Worm (Caenorhabditis elegans): ENCODE data around the gene gldi-2.

DNA sequence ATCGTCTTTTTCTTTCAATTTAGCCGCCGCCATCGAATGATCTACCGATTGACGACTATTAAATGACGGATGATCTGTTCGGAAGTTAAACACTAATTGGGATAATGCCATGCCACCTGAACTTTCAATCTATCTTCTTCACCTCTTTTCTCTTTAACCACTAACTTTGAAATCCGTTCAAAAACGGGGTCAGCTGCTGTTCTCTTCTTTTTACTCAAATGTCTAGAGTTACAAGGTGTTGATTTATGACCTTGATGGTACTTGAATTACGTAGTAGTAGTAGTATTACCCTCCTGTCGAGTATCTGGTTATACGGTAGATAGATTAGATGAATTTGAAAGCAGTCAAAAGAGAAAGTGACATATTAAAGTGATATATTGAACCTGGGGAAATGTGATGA, 37.9 kb downstream of the gldi-2 start:
- TF ChIP-seq R02D3.7 (tag; optimal IDR thresholded peaks at IDR 0.05): no peak
- TF ChIP-seq hmg-11 (tag; optimal IDR thresholded peaks at IDR 0.05): no peak
- TF ChIP-seq fkh-10 (GFP tag; optimal IDR thresholded peaks at IDR 0.05): no peak
- TF ChIP-seq aly-2 (tag; optimal IDR thresholded peaks at IDR 0.05): no peak

Measured in whole organism, L3 larva.